Fruit fly (Drosophila melanogaster) whole organism, embryonic: ENCODE measurements around the gene Exd2.
A peak's percentile ranks its signal among the peaks of the same experiment; 100 is the strongest.

Experiments
- Abd-B ChIP-seq: fragments of 200-800 bp; sonication (Bioruptor generic); optimal IDR thresholded peaks from 2 replicates; lab custom pipeline; 2018; ENCODE audit warnings: missing biosample characterization, mild to moderate bottlenecking, missing genetic modification characterization, moderate library complexity
- Adf1 ChIP-seq: fragments of 200-800 bp; sonication (Bioruptor generic); IDR thresholded peaks from 2 replicates; pipeline ENCODE4 v1.3.6; 2022; ENCODE audit warnings: missing biosample characterization, missing genetic modification characterization
- Aef1 ChIP-seq: fragments of 200-800 bp; sonication (Bioruptor generic); IDR thresholded peaks from 3 replicates; pipeline ENCODE4 v1.3.6; 2022; ENCODE audit warnings: missing biosample characterization, missing genetic modification characterization
- Antp ChIP-seq: fragments of 200-800 bp; sonication (Bioruptor generic); optimal IDR thresholded peaks from 3 replicates; lab custom pipeline; 2016; ENCODE audit warnings: missing biosample characterization, missing genetic modification characterization
- Atf-2 ChIP-seq: fragments of 200-800 bp; sonication (Bioruptor generic); optimal IDR thresholded peaks from 2 replicates; lab custom pipeline; 2016; ENCODE audit warnings: missing biosample characterization, missing genetic modification characterization
- Bdp1 ChIP-seq: fragments of 200-800 bp; sonication (Bioruptor generic); optimal IDR thresholded peaks from 3 replicates; lab custom pipeline; 2016; ENCODE audit warnings: missing biosample characterization, missing genetic modification characterization
- BtbVII ChIP-seq: fragments of 200-800 bp; sonication (Bioruptor generic); optimal IDR thresholded peaks from 3 replicates; lab custom pipeline; 2017; ENCODE audit warnings: missing biosample characterization, mild to moderate bottlenecking, missing genetic modification characterization
- C15 ChIP-seq: fragments of 200-800 bp; sonication (Bioruptor generic); IDR thresholded peaks from 3 replicates; pipeline ENCODE4 v1.3.6; 2022; ENCODE audit warnings: missing biosample characterization, missing genetic modification characterization
- CG10267 ChIP-seq: fragments of 200-800 bp; sonication (Bioruptor generic); optimal IDR thresholded peaks from 2 replicates; lab custom pipeline; 2018; ENCODE audit warnings: missing biosample characterization, mild to moderate bottlenecking, missing genetic modification characterization, moderate library complexity
- CG12219 ChIP-seq: fragments of 200-800 bp; sonication (Bioruptor generic); optimal IDR thresholded peaks from 3 replicates; lab custom pipeline; 2018; ENCODE audit warnings: missing biosample characterization, mild to moderate bottlenecking, missing genetic modification characterization
- CG12391 ChIP-seq: fragments of 200-800 bp; sonication (Bioruptor generic); optimal IDR thresholded peaks from 3 replicates; lab custom pipeline; 2018; ENCODE audit warnings: missing biosample characterization, mild to moderate bottlenecking, missing genetic modification characterization, moderate library complexity
- CG13624 ChIP-seq: fragments of 200-800 bp; sonication (Bioruptor generic); optimal IDR thresholded peaks from 2 replicates; lab custom pipeline; 2016; ENCODE audit warnings: missing biosample characterization, missing genetic modification characterization
- CG13775 ChIP-seq: fragments of 200-800 bp; sonication (Bioruptor generic); optimal IDR thresholded peaks from 3 replicates; lab custom pipeline; 2017; ENCODE audit warnings: missing biosample characterization, mild to moderate bottlenecking, missing genetic modification characterization
- CG16779 ChIP-seq: fragments of 200-800 bp; sonication (Bioruptor generic); IDR thresholded peaks from 2 replicates; pipeline ENCODE4 v1.3.6; 2022; ENCODE audit warnings: missing biosample characterization, missing genetic modification characterization
- CG16815 ChIP-seq: fragments of 200-800 bp; sonication (Bioruptor generic); optimal IDR thresholded peaks from 3 replicates; lab custom pipeline; 2017; ENCODE audit warnings: missing biosample characterization, mild to moderate bottlenecking, missing genetic modification characterization
- CG16863 ChIP-seq: fragments of 200-800 bp; sonication (Bioruptor generic); optimal IDR thresholded peaks from 3 replicates; lab custom pipeline; 2016; ENCODE audit warnings: missing biosample characterization, missing genetic modification characterization
- CG17359 ChIP-seq: fragments of 200-800 bp; sonication (Bioruptor generic); optimal IDR thresholded peaks from 3 replicates; lab custom pipeline; 2018; ENCODE audit warnings: missing biosample characterization, mild to moderate bottlenecking, missing genetic modification characterization, moderate library complexity
- CG1792 ChIP-seq: fragments of 200-800 bp; sonication (Bioruptor generic); optimal IDR thresholded peaks from 2 replicates; lab custom pipeline; 2016; ENCODE audit warnings: missing biosample characterization, missing genetic modification characterization
- CG18011 ChIP-seq: fragments of 200-800 bp; sonication (Bioruptor generic); optimal IDR thresholded peaks from 2 replicates; lab custom pipeline; 2017; ENCODE audit warnings: missing biosample characterization, missing genetic modification characterization, mild to moderate bottlenecking, moderate library complexity, missing genotype
- CG18619 ChIP-seq: fragments of 200-800 bp; sonication (Bioruptor generic); optimal IDR thresholded peaks from 3 replicates; lab custom pipeline; 2017; ENCODE audit warnings: missing biosample characterization, mild to moderate bottlenecking, missing genetic modification characterization
- CG32532 ChIP-seq: fragments of 200-800 bp; sonication (Bioruptor generic); IDR thresholded peaks from 2 replicates; pipeline ENCODE4 v1.3.6; 2022; ENCODE audit warnings: missing biosample characterization, missing genetic modification characterization
- CG5953 ChIP-seq: fragments of 200-800 bp; sonication (Bioruptor generic); IDR thresholded peaks from 2 replicates; pipeline ENCODE4 v1.3.6; 2022; ENCODE audit warnings: missing biosample characterization, missing genetic modification characterization
- CG7963 ChIP-seq: fragments of 200-800 bp; sonication (Bioruptor generic); IDR thresholded peaks from 3 replicates; pipeline ENCODE4 v1.3.6; 2022; ENCODE audit warnings: missing biosample characterization, missing genetic modification characterization; ENCODE audit not compliant: partially characterized antibody
- CG9609 ChIP-seq: fragments of 200-800 bp; sonication (Bioruptor generic); optimal IDR thresholded peaks from 3 replicates; lab custom pipeline; 2016; ENCODE audit warnings: missing biosample characterization, missing genetic modification characterization
- Dbx ChIP-seq: fragments of 200-800 bp; sonication (Bioruptor generic); IDR thresholded peaks from 3 replicates; pipeline ENCODE4 v1.3.6; 2022; ENCODE audit warnings: missing biosample characterization, missing genetic modification characterization
- Dll ChIP-seq: fragments of 200-800 bp; sonication (Bioruptor generic); IDR thresholded peaks from 4 replicates; pipeline ENCODE4 v1.3.6; 2022; ENCODE audit warnings: missing biosample characterization, missing genetic modification characterization; ENCODE audit not compliant: partially characterized antibody
- Fer1 ChIP-seq: fragments of 200-800 bp; sonication (Bioruptor generic); optimal IDR thresholded peaks from 2 replicates; lab custom pipeline; 2017; ENCODE audit warnings: missing biosample characterization, mild to moderate bottlenecking, missing genetic modification characterization
- MTF-1 ChIP-seq: fragments of 200-800 bp; sonication (Bioruptor generic); optimal IDR thresholded peaks from 2 replicates; lab custom pipeline; 2018; ENCODE audit warnings: missing biosample characterization, mild to moderate bottlenecking, missing genetic modification characterization, borderline replicate concordance
- Med ChIP-seq: fragments of 200-800 bp; sonication (Bioruptor generic); peaks from one replicate; lab custom pipeline; 2016; ENCODE audit warnings: missing biosample characterization, missing genetic modification characterization, mild to moderate bottlenecking, inconsistent platforms, moderate library complexity
- Mrtf ChIP-seq: fragments of 200-800 bp; sonication (Bioruptor generic); IDR thresholded peaks from 3 replicates; pipeline ENCODE4 v1.3.6; 2022; ENCODE audit warnings: missing biosample characterization, missing genetic modification characterization
- NFAT ChIP-seq: fragments of 200-800 bp; sonication (Bioruptor generic); IDR thresholded peaks from 2 replicates; pipeline ENCODE4 v1.3.6; 2022; ENCODE audit warnings: missing biosample characterization, missing genetic modification characterization
- Oaz ChIP-seq: fragments of 200-800 bp; sonication (Bioruptor generic); IDR thresholded peaks from 2 replicates; pipeline ENCODE4 v1.3.6; 2022; ENCODE audit warnings: missing biosample characterization, missing genetic modification characterization
- Oli ChIP-seq: fragments of 200-800 bp; sonication (Bioruptor generic); optimal IDR thresholded peaks from 2 replicates; lab custom pipeline; 2018; ENCODE audit warnings: missing biosample characterization, mild to moderate bottlenecking, missing genetic modification characterization, moderate library complexity
- Opbp ChIP-seq: fragments of 200-800 bp; sonication (Bioruptor generic); IDR thresholded peaks from 3 replicates; pipeline ENCODE4 v1.3.6; 2022; ENCODE audit warnings: missing biosample characterization, missing genetic modification characterization; ENCODE audit not compliant: partially characterized antibody
- Optix ChIP-seq: fragments of 200-800 bp; sonication (Bioruptor generic); IDR thresholded peaks from 3 replicates; pipeline ENCODE4 v1.3.6; 2022; ENCODE audit warnings: missing biosample characterization, missing genetic modification characterization
- Sox100B ChIP-seq: fragments of 200-800 bp; sonication (Bioruptor generic); optimal IDR thresholded peaks from 3 replicates; lab custom pipeline; 2018; ENCODE audit warnings: missing biosample characterization, mild to moderate bottlenecking, missing genetic modification characterization
- Stat92E ChIP-seq, 3 experiments: fragments of >200 bp in 2 of 3; fragments of 200-800 bp in 1 of 3; sonication (Bioruptor generic) in 1 of 3; optimal IDR thresholded peaks; 2 replicates each; lab custom pipeline; 2017 to 2019; ENCODE audit warnings: missing biosample characterization in 3 of 3, missing genetic modification characterization in 3 of 3, mild to moderate bottlenecking in 1 of 3, moderate library complexity in 1 of 3
- aop ChIP-seq: fragments of 200-800 bp; sonication (Bioruptor generic); IDR thresholded peaks from 2 replicates; pipeline ENCODE4 v1.3.6; 2022; ENCODE audit warnings: missing biosample characterization, missing genetic modification characterization
- ase ChIP-seq: fragments of 200-800 bp; sonication (Bioruptor generic); IDR thresholded peaks from 3 replicates; pipeline ENCODE4 v1.3.6; 2022; ENCODE audit warnings: missing biosample characterization, missing genetic modification characterization
- dysf ChIP-seq: fragments of 200-800 bp; sonication (Bioruptor generic); IDR thresholded peaks from 3 replicates; pipeline ENCODE4 v1.3.6; 2022; ENCODE audit warnings: missing biosample characterization, missing genetic modification characterization
- fd3F ChIP-seq: fragments of 200-800 bp; sonication (Bioruptor generic); optimal IDR thresholded peaks from 2 replicates; lab custom pipeline; 2018; ENCODE audit warnings: missing biosample characterization, mild to moderate bottlenecking, missing genetic modification characterization, moderate library complexity
- kay ChIP-seq: fragments of 200-800 bp; sonication (Bioruptor generic); optimal IDR thresholded peaks from 2 replicates; lab custom pipeline; 2016; ENCODE audit warnings: missing biosample characterization, missing genetic modification characterization
- lilli ChIP-seq: fragments of 200-800 bp; sonication (Bioruptor generic); optimal IDR thresholded peaks from 3 replicates; lab custom pipeline; 2016; ENCODE audit warnings: missing biosample characterization, missing genetic modification characterization
- mam ChIP-seq: fragments of 200-800 bp; sonication (Bioruptor generic); optimal IDR thresholded peaks from 3 replicates; lab custom pipeline; 2016; ENCODE audit warnings: missing biosample characterization, missing genetic modification characterization
- nom ChIP-seq: fragments of 200-800 bp; sonication (Bioruptor generic); optimal IDR thresholded peaks from 2 replicates; lab custom pipeline; 2017; ENCODE audit warnings: missing biosample characterization, missing genetic modification characterization, mild to moderate bottlenecking, moderate library complexity, missing genetic modification reagents
- pum ChIP-seq: fragments of 200-800 bp; sonication (Bioruptor generic); optimal IDR thresholded peaks from 2 replicates; lab custom pipeline; 2016; ENCODE audit warnings: missing biosample characterization, missing genetic modification characterization
- sisA ChIP-seq: fragments of 200-800 bp; sonication (Bioruptor generic); IDR thresholded peaks from 2 replicates; pipeline ENCODE4 v1.3.6; 2022; ENCODE audit warnings: missing biosample characterization, missing genetic modification characterization
- vvl ChIP-seq: fragments of 200-800 bp; sonication (Bioruptor generic); IDR thresholded peaks from 2 replicates; pipeline ENCODE4 v1.3.6; 2022; ENCODE audit warnings: missing biosample characterization, missing genetic modification characterization

Gene Exd2

dm6 chr3R:11454210-11454904 lies 18.9 kb upstream of the Exd2 start (continued):
- TF ChIP-seq nom (GFP tag; lab: Kevin White, UChicago), result no peak
- TF ChIP-seq CG7963 (GFP tag; lab: Robert Waterston, UW), result no peak
- TF ChIP-seq CG13775 (GFP tag; lab: Kevin White, UChicago), result peak; percentile 58
- TF ChIP-seq NFAT, result peak; percentile 39; the same call in 1 of the 2 replicates
- peak; percentile 51; the same call in 1 of the 2 replicates for TF ChIP-seq Oaz (GFP tag; lab: Robert Waterston, UW)
- peak; percentile 13 for TF ChIP-seq CG10267 (tag; lab: Kevin White, UChicago)
- no peak for TF ChIP-seq CG16779 (GFP tag; lab: Robert Waterston, UW)
- peak; percentile 3 for TF ChIP-seq CG16863 (GFP tag; lab: Kevin White, UChicago)
- TF ChIP-seq CG16815 (GFP tag; lab: Kevin White, UChicago), result peak; percentile 60
- TF ChIP-seq Opbp (GFP tag; lab: Robert Waterston, UW), result no peak
- TF ChIP-seq Optix (GFP tag; lab: Robert Waterston, UW), result no peak
- no peak for TF ChIP-seq CG5953 (GFP tag; lab: Robert Waterston, UW)
- TF ChIP-seq C15 (GFP tag; lab: Robert Waterston, UW), result 0 out of 3 replicates have a peak, but pooled peaks have one; percentile 31
- peak; percentile 81; the same call in 2 of the 3 replicates for TF ChIP-seq Dbx (GFP tag; lab: Robert Waterston, UW)
- peak; percentile 48; the same call in 1 of the 3 replicates for TF ChIP-seq Aef1 (GFP tag; lab: Robert Waterston, UW)
- TF ChIP-seq Oli (tag; lab: Kevin White, UChicago), result peak; percentile 61
- peak; percentile 22 for TF ChIP-seq BtbVII (GFP tag; lab: Kevin White, UChicago)
- TF ChIP-seq pum (GFP tag; lab: Kevin White, UChicago), result peak; percentile 29
- no peak for TF ChIP-seq aop (GFP tag; lab: Robert Waterston, UW)
- no peak for TF ChIP-seq Stat92E (GFP tag; optimal IDR thresholded peaks at IDR 0.05; lab: Kevin White, UChicago)
- peak; percentile 70 for TF ChIP-seq lilli (GFP tag; lab: Kevin White, UChicago)
- peak; percentile 26 for TF ChIP-seq CG9609 (GFP tag; lab: Kevin White, UChicago)
- peak; percentile 20 for TF ChIP-seq CG18011
- TF ChIP-seq CG18619 (GFP tag; lab: Kevin White, UChicago), result peak; percentile 68
- TF ChIP-seq Med (GFP tag; lab: Kevin White, UChicago), result peak; percentile 93
- TF ChIP-seq Antp (GFP tag; lab: Kevin White, UChicago), result peak; percentile 11
- 0 out of 2 replicates have a peak, but pooled peaks have one; percentile 25 for TF ChIP-seq Adf1 (GFP tag; lab: Robert Waterston, UW)
- TF ChIP-seq CG12391, result peak; percentile 55
- peak; percentile 66 for TF ChIP-seq fd3F (GFP tag; lab: Kevin White, UChicago)
- TF ChIP-seq kay (GFP tag; lab: Kevin White, UChicago), result peak; percentile 55
- TF ChIP-seq mam, result peak; percentile 74
- TF ChIP-seq Sox100B, result peak; percentile 67
- TF ChIP-seq Abd-B (GFP tag; lab: Kevin White, UChicago), result peak; percentile 78
- peak; percentile 22 for TF ChIP-seq CG1792 (GFP tag; lab: Kevin White, UChicago)
- TF ChIP-seq vvl (GFP tag; lab: Robert Waterston, UW), result 0 out of 2 replicates have a peak, but pooled peaks have one; percentile 31
- TF ChIP-seq Mrtf (GFP tag; lab: Robert Waterston, UW), result 0 out of 3 replicates have a peak, but pooled peaks have one; percentile 29
- peak; percentile 77 for TF ChIP-seq dysf (GFP tag; lab: Robert Waterston, UW)
- peak; percentile 7 for TF ChIP-seq Atf-2 (GFP tag; lab: Kevin White, UChicago)
- no peak for TF ChIP-seq Bdp1
- TF ChIP-seq CG17359 (tag; lab: Kevin White, UChicago), result peak; percentile 47
- peak; percentile 46 for TF ChIP-seq Fer1 (GFP tag; lab: Kevin White, UChicago)
- no peak for TF ChIP-seq MTF-1
- peak; percentile 76 for TF ChIP-seq CG32532 (GFP tag; lab: Robert Waterston, UW)
- TF ChIP-seq sisA (GFP tag; lab: Robert Waterston, UW), result 0 out of 2 replicates have a peak, but pooled peaks have one; percentile 29
- TF ChIP-seq Dll, result no peak
- TF ChIP-seq ase (GFP tag; lab: Robert Waterston, UW), result 0 out of 3 replicates have a peak, but pooled peaks have one; percentile 46
- peak; percentile 29 for TF ChIP-seq CG12219 (GFP tag; lab: Kevin White, UChicago)
- TF ChIP-seq CG13624, result peak; percentile 59
